Fruit fly (Drosophila melanogaster): ENCODE measurements around the gene ATPsyngamma.

DNA sequence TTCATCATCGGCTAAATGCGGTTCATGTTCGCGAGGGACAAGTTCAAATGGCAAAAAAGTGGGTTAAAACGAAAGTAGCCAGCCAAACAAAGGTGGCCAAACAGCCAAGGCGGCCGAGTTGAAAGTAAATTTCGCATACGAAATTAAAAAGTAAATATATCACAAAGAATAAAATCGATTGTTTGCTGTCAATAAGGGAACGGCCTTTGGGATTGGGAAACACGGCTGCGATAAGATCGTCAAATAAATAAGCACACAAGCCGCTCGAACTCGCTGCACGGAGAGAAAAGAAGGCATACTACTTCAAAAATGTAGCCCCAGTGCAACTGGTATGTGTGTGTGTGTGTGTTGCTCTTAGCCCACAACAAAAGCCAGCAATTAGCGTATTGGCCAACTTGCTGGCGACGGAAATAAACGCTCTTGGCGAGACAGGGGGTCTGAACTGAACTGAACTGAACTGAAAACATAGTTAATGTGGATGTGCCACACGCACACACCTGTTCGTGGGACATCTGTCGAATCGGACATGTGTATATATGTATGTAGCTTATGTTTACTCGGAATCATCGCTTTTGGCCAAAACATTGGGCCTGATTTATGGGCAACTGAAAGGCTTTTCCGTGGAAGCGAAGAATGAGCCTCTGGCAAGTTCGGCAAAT lies 39.1 kb upstream of the ATPsyngamma start:
- TF ChIP-seq CG5204 (GFP tag; optimal IDR thresholded peaks at IDR 0.05) (no peak), Clk (GFP tag; optimal IDR thresholded peaks at IDR 0.05) (no peak), kay (GFP tag; ENCODE audit: borderline replicate concordance) (no peak), CG12768 (GFP tag; optimal IDR thresholded peaks at IDR 0.05) (no peak), tj (GFP tag; optimal IDR thresholded peaks at IDR 0.05) (no peak), Mnt (GFP tag; optimal IDR thresholded peaks at IDR 0.05) (no peak), cnc (optimal IDR thresholded peaks at IDR 0.05) (no peak), ovo (GFP tag; optimal IDR thresholded peaks at IDR 0.05) (no peak)

Measured in whole organism, adult.